Worm (Caenorhabditis elegans) whole organism, early embryonic: ENCODE results near the gene F57G12.2.

Source experiments
- B0310.2 ChIP-seq: sonication (generic microtip); optimal IDR thresholded peaks from 2 replicates; lab custom pipeline; 2016; ENCODE audit warnings: mild to moderate bottlenecking, missing genetic modification characterization, missing compliant biosample characterization
- F13C5.2 ChIP-seq: sonication (generic microtip); optimal IDR thresholded peaks from 2 replicates; lab custom pipeline; 2017; ENCODE audit warnings: mild to moderate bottlenecking, missing genetic modification characterization, inconsistent platforms, missing compliant biosample characterization
- aly-1 ChIP-seq: sonication (generic microtip); optimal IDR thresholded peaks from 2 replicates; lab custom pipeline; 2016; ENCODE audit warnings: missing genetic modification characterization, missing compliant biosample characterization
- ama-1 ChIP-seq: fragments of 150-350 bp; optimal IDR thresholded peaks from 2 replicates; lab custom pipeline; 2014
- ceh-13 ChIP-seq: fragments of 200-800 bp; sonication (Bioruptor generic); optimal IDR thresholded peaks from 2 replicates; lab custom pipeline; 2018; ENCODE audit warnings: mild to moderate bottlenecking, missing genetic modification characterization, missing compliant biosample characterization
- ceh-36 ChIP-seq: sonication (generic microtip); optimal IDR thresholded peaks from 2 replicates; lab custom pipeline; 2016; ENCODE audit warnings: missing genetic modification characterization, inconsistent platforms, missing compliant biosample characterization
- ets-7 ChIP-seq: sonication (generic microtip); optimal IDR thresholded peaks from 2 replicates; lab custom pipeline; 2016; ENCODE audit warnings: missing genotype, missing genetic modification characterization, missing compliant biosample characterization
- flt-1 ChIP-seq: fragments of 200-800 bp; sonication (Bioruptor generic); IDR thresholded peaks from 2 replicates; pipeline ENCODE4 v1.3.6; 2022; ENCODE audit warnings: missing genetic modification characterization, missing compliant biosample characterization
- hmbx-1 ChIP-seq: sonication (generic microtip); optimal IDR thresholded peaks from 2 replicates; lab custom pipeline; 2016; ENCODE audit warnings: mild to moderate bottlenecking, missing genetic modification characterization, missing compliant biosample characterization
- hmg-4 ChIP-seq: fragments of 200-800 bp; sonication (Bioruptor generic); optimal IDR thresholded peaks from 2 replicates; lab custom pipeline; 2018; ENCODE audit warnings: mild to moderate bottlenecking, missing genetic modification characterization, missing compliant biosample characterization
- hnd-1 ChIP-seq: sonication (generic microtip); optimal IDR thresholded peaks from 2 replicates; lab custom pipeline; 2016; ENCODE audit warnings: missing genetic modification characterization, missing compliant biosample characterization
- pes-1 ChIP-seq: fragments of 200-800 bp; sonication (Bioruptor generic); IDR thresholded peaks from 2 replicates; pipeline ENCODE4 v1.3.6; 2022; ENCODE audit warnings: missing genetic modification reagents, missing genetic modification characterization, missing compliant biosample characterization
- scrt-1 ChIP-seq: fragments of 200-800 bp; sonication (Bioruptor generic); IDR thresholded peaks from 2 replicates; pipeline ENCODE4 v1.3.6; 2022; ENCODE audit warnings: missing genetic modification characterization, missing compliant biosample characterization
- sea-1 ChIP-seq: fragments of 200-800 bp; sonication (Bioruptor generic); conservative IDR thresholded peaks from 2 replicates; pipeline ENCODE4 v1.3.6; 2022; ENCODE audit warnings: missing genetic modification characterization, missing compliant biosample characterization
- tbx-11 ChIP-seq: fragments of 200-800 bp; sonication (Bioruptor generic); IDR thresholded peaks from 2 replicates; pipeline ENCODE4 v1.3.6; 2022; ENCODE audit warnings: missing genetic modification characterization, missing compliant biosample characterization
- tbx-37 ChIP-seq: fragments of 200-800 bp; sonication (Bioruptor generic); conservative IDR thresholded peaks from 2 replicates; pipeline ENCODE4 v1.3.6; 2022; ENCODE audit warnings: missing genetic modification reagents, missing genetic modification characterization, missing compliant biosample characterization
- tra-4 ChIP-seq: sonication (generic microtip); optimal IDR thresholded peaks from 2 replicates; lab custom pipeline; 2017; ENCODE audit warnings: missing genetic modification characterization, missing compliant biosample characterization

The F57G12.2 gene

ce11 chrX:12160002-12160690, at the start of gene F57G12.2:
F57G12.2 (minus strand) TSS chrX:12160052.
- no peak for TF ChIP-seq hmbx-1
- TF ChIP-seq ceh-13, result no peak
- no peak for TF ChIP-seq B0310.2 (tag; lab: Kevin White, UChicago)
- no peak for TF ChIP-seq pes-1 (GFP tag; lab: Robert Waterston, UW)
- TF ChIP-seq hnd-1 (tag; lab: Kevin White, UChicago), result no peak
- no peak for TF ChIP-seq ceh-36 (tag; lab: Kevin White, UChicago)
- no peak for TF ChIP-seq sea-1 (GFP tag; lab: Robert Waterston, UW)
- TF ChIP-seq tbx-11 (GFP tag; lab: Robert Waterston, UW), result no peak
- TF ChIP-seq ets-7 (tag; lab: Kevin White, UChicago), result no peak
- no peak for TF ChIP-seq scrt-1 (GFP tag; lab: Robert Waterston, UW)
- no peak for TF ChIP-seq hmg-4
- TF ChIP-seq ama-1 (lab: Kevin White, UChicago), result no peak
- TF ChIP-seq flt-1 (GFP tag; lab: Robert Waterston, UW), result no peak
- TF ChIP-seq tra-4 (tag; lab: Kevin White, UChicago), result no peak
- TF ChIP-seq aly-1 (tag; lab: Kevin White, UChicago), result no peak
- no peak for TF ChIP-seq F13C5.2 (tag; lab: Kevin White, UChicago)
- no peak for TF ChIP-seq tbx-37 (GFP tag; lab: Robert Waterston, UW)

ce11 chrX:12207078-12207477, 47.2 kb upstream of the F57G12.2 start:
- no peak for TF ChIP-seq F13C5.2 (tag; lab: Kevin White, UChicago)
- TF ChIP-seq ets-7 (tag; lab: Kevin White, UChicago), result no peak
- no peak for TF ChIP-seq hnd-1 (tag; lab: Kevin White, UChicago)
- no peak for TF ChIP-seq pes-1 (GFP tag; lab: Robert Waterston, UW)
- TF ChIP-seq ceh-13, result no peak
- TF ChIP-seq sea-1 (GFP tag; lab: Robert Waterston, UW), result no peak
- TF ChIP-seq B0310.2 (tag; lab: Kevin White, UChicago), result no peak
- no peak for TF ChIP-seq tbx-11 (GFP tag; lab: Robert Waterston, UW)
- TF ChIP-seq hmg-4, result no peak
- no peak for TF ChIP-seq flt-1 (GFP tag; lab: Robert Waterston, UW)
- TF ChIP-seq tra-4 (tag; lab: Kevin White, UChicago), result no peak
- no peak for TF ChIP-seq tbx-37 (GFP tag; lab: Robert Waterston, UW)
- TF ChIP-seq hmbx-1, result no peak
- no peak for TF ChIP-seq ama-1 (lab: Kevin White, UChicago)

ce11 chrX:12205478-12206059, 45.7 kb upstream of the F57G12.2 start:
- peak; percentile 24 for TF ChIP-seq F13C5.2 (tag; lab: Kevin White, UChicago)
- no peak for TF ChIP-seq tbx-37 (GFP tag; lab: Robert Waterston, UW)

ce11 chrX:12204334-12204733, 44.5 kb upstream of the F57G12.2 start:
- TF ChIP-seq ets-7 (tag; lab: Kevin White, UChicago) (no peak), tbx-11 (GFP tag; lab: Robert Waterston, UW) (no peak), ama-1 (lab: Kevin White, UChicago) (no peak), B0310.2 (tag; lab: Kevin White, UChicago) (no peak), tbx-37 (GFP tag; lab: Robert Waterston, UW) (no peak), hmbx-1 (no peak), hmg-4 (no peak), F13C5.2 (tag; lab: Kevin White, UChicago) (no peak), scrt-1 (GFP tag; lab: Robert Waterston, UW) (no peak), sea-1 (GFP tag; lab: Robert Waterston, UW) (no peak), ceh-36 (tag; lab: Kevin White, UChicago) (no peak), aly-1 (tag; lab: Kevin White, UChicago) (no peak), tra-4 (tag; lab: Kevin White, UChicago) (no peak), ceh-13 (no peak), pes-1 (GFP tag; lab: Robert Waterston, UW) (no peak), flt-1 (GFP tag; lab: Robert Waterston, UW) (no peak), hnd-1 (tag; lab: Kevin White, UChicago) (no peak)

- TF ChIP-seq ama-1 (lab: Kevin White, UChicago) (no peak), scrt-1 (GFP tag; lab: Robert Waterston, UW) (no peak), hmbx-1 (no peak), ets-7 (tag; lab: Kevin White, UChicago) (no peak), hmg-4 (no peak), flt-1 (GFP tag; lab: Robert Waterston, UW) (no peak), F13C5.2 (tag; lab: Kevin White, UChicago) (no peak), tra-4 (tag; lab: Kevin White, UChicago) (no peak), B0310.2 (tag; lab: Kevin White, UChicago) (no peak), aly-1 (tag; lab: Kevin White, UChicago) (no peak), pes-1 (GFP tag; lab: Robert Waterston, UW) (no peak), tbx-37 (GFP tag; lab: Robert Waterston, UW) (no peak), sea-1 (GFP tag; lab: Robert Waterston, UW) (no peak), tbx-11 (GFP tag; lab: Robert Waterston, UW) (no peak), hnd-1 (tag; lab: Kevin White, UChicago) (no peak), ceh-13 (no peak), ceh-36 (tag; lab: Kevin White, UChicago) (no peak)
Observed at ce11 chrX:12201840-12202239, 42.0 kb upstream of the F57G12.2 start.

ce11 chrX:12201435-12201834, 41.6 kb upstream of the F57G12.2 start:
- no peak for TF ChIP-seq pes-1 (GFP tag; lab: Robert Waterston, UW)
- TF ChIP-seq scrt-1 (GFP tag; lab: Robert Waterston, UW), result no peak

- TF ChIP-seq ceh-13, result no peak
- TF ChIP-seq B0310.2 (tag; lab: Kevin White, UChicago), result no peak
- TF ChIP-seq hmg-4, result no peak
- no peak for TF ChIP-seq pes-1 (GFP tag; lab: Robert Waterston, UW)
- no peak for TF ChIP-seq aly-1 (tag; lab: Kevin White, UChicago)
- TF ChIP-seq F13C5.2 (tag; lab: Kevin White, UChicago), result no peak
- no peak for TF ChIP-seq sea-1 (GFP tag; lab: Robert Waterston, UW)
- TF ChIP-seq ceh-36 (tag; lab: Kevin White, UChicago), result no peak
- no peak for TF ChIP-seq scrt-1 (GFP tag; lab: Robert Waterston, UW)
- TF ChIP-seq hmbx-1, result no peak
- TF ChIP-seq hnd-1 (tag; lab: Kevin White, UChicago), result no peak
- TF ChIP-seq ets-7 (tag; lab: Kevin White, UChicago), result no peak
- TF ChIP-seq flt-1 (GFP tag; lab: Robert Waterston, UW), result no peak
- TF ChIP-seq ama-1 (lab: Kevin White, UChicago), result no peak
Observed at ce11 chrX:12200577-12200976, 40.7 kb upstream of the F57G12.2 start.
